Fruit fly (Drosophila melanogaster) Kc167 (cell line): Measurements from ENCODE around the gene CG10802.

ENCODE experiments used
- Myc ChIP-seq: fragments of >200 bp; optimal IDR thresholded peaks from 2 replicates; lab custom pipeline; 2017; ENCODE audit warnings: missing external identifiers
- Sin3A ChIP-seq: fragments of >200 bp; optimal IDR thresholded peaks from 2 replicates; lab custom pipeline; 2018; ENCODE audit warnings: missing external identifiers
- h ChIP-seq: fragments of >200 bp; optimal IDR thresholded peaks from 3 replicates; lab custom pipeline; 2018; ENCODE audit warnings: missing external identifiers
- insv ChIP-seq: fragments of >200 bp; optimal IDR thresholded peaks from 3 replicates; lab custom pipeline; 2018; ENCODE audit warnings: missing external identifiers
- psq ChIP-seq: fragments of >200 bp; optimal IDR thresholded peaks from 2 replicates; lab custom pipeline; 2017; ENCODE audit warnings: missing external identifiers
- ttk ChIP-seq: sonication (Bioruptor generic); optimal IDR thresholded peaks from 2 replicates; lab custom pipeline; 2017; ENCODE audit warnings: missing external identifiers

dm6 chrX:3451916-3452315 lies 30.8 kb upstream of the CG10802 start:
- TF ChIP-seq ttk (lab: Kevin White, UChicago) (no peak), insv (lab: Kevin White, UChicago) (no peak), h (lab: Kevin White, UChicago) (no peak), psq (lab: Kevin White, UChicago) (no peak), Sin3A (no peak), Myc (lab: Kevin White, UChicago) (no peak)
